Fruit fly (Drosophila melanogaster): ENCODE results near the gene Orct.

The Orct gene

dm6 chr3R:24303060-24303459 lies 27.0 kb downstream of the Orct start (continued):
- TF ChIP-seq pan (optimal IDR thresholded peaks at IDR 0.05) = no peak
- peak in 1 of 2 experiments; percentile 54 for TF ChIP-seq pan (GFP tag; optimal IDR thresholded peaks at IDR 0.05 in 1 of 2, IDR thresholded peaks at IDR 0.05 in 1 of 2)
- no peak for TF ChIP-seq sug (tag; optimal IDR thresholded peaks at IDR 0.05)
- no peak for TF ChIP-seq ci (GFP tag; IDR thresholded peaks at IDR 0.05)
- no peak for TF ChIP-seq slp2 (GFP tag; optimal IDR thresholded peaks at IDR 0.05)
- TF ChIP-seq Hr39 (optimal IDR thresholded peaks at IDR 0.05) = no peak
- TF ChIP-seq CG7839 (tag; optimal IDR thresholded peaks at IDR 0.05) = no peak
- TF ChIP-seq Ada2b (GFP tag; IDR thresholded peaks at IDR 0.05) = peak; percentile 45
- TF ChIP-seq CG12744 (GFP tag; optimal IDR thresholded peaks at IDR 0.05) = no peak
- no peak for TF ChIP-seq prd (optimal IDR thresholded peaks at IDR 0.05)
- peak; percentile 30; the same call in 1 of the 3 replicates for TF ChIP-seq prd (GFP tag; IDR thresholded peaks at IDR 0.05)
- TF ChIP-seq E2f1 (GFP tag; IDR thresholded peaks at IDR 0.05) = peak; percentile 16; the same call in 1 of the 2 replicates
- no peak for TF ChIP-seq CG18262 (tag; optimal IDR thresholded peaks at IDR 0.05)
- TF ChIP-seq bbx (GFP tag; IDR thresholded peaks at IDR 0.05; ENCODE audit: partially characterized antibody) = no peak
- peak; percentile 0 for TF ChIP-seq CG30431 (GFP tag; optimal IDR thresholded peaks at IDR 0.05)
- peak; percentile 37 for TF ChIP-seq Med (GFP tag)
- TF ChIP-seq CG7357 (GFP tag; IDR thresholded peaks at IDR 0.05) = peak; percentile 31; the same call in 1 of the 3 replicates
- peak; percentile 30 for TF ChIP-seq CG2120 (GFP tag; optimal IDR thresholded peaks at IDR 0.05)

DNA sequence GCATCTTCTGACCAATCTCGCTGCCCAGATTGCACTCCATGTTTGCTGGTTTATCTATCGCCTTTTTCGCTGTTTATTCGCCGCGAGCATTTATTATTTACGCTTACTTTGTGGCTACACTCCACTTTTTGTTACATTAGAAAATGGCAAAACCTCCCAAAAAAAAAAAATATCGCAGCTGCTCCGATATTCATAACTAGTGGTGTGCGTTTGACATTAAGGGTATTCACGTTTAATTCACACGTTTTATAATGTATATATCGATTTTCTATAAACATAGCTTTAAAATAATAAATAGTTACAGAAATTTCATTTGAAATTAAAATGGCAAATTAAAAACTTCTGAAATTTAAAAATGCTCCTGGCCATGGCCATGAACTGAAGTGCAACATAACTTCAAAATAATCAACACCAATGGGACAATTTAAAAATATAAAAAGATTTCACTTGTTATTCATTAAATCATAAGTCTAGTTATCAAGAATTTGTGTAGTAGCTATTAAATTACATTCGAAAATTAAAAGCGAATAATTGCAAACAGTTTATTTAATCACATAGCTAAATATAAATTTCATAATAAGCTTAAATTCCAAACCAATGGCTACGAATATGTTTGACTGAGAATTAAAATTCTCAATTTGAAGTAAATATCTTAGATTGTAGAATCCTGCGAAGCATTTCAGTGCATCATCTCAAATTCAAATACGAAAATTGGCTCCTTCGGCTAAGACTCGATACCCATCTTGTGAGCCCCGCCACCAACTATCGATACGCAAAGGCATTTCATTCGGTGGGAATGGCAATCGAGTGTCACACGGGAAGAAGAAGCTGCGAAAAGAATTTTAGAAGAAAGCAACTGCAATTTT lies 42.4 kb downstream of the Orct start, which contains the start of the genes Nab2 and BRWD3:
Gene Nab2 (minus strand): TSS at position 203 of the 866 bp plus-strand sequence.
Gene BRWD3 (plus strand): TSS at position 784 of the 866 bp plus-strand sequence.
- peak; percentile 34 for TF ChIP-seq CG15514 (GFP tag; optimal IDR thresholded peaks at IDR 0.05)
- no peak for TF ChIP-seq crc (GFP tag; optimal IDR thresholded peaks at IDR 0.05)
- TF ChIP-seq bcd (GFP tag; optimal IDR thresholded peaks at IDR 0.05) = peak; percentile 22
- no peak for TF ChIP-seq dmrt99B (tag; optimal IDR thresholded peaks at IDR 0.05)
- peak in 1 of 2 experiments; percentile 6 for TF ChIP-seq chif (GFP tag; optimal IDR thresholded peaks at IDR 0.05)
- TF ChIP-seq CG1792 (GFP tag; optimal IDR thresholded peaks at IDR 0.05) = no peak
- TF ChIP-seq ci (GFP tag; IDR thresholded peaks at IDR 0.05) = peak; percentile 55; the same call in 1 of the 3 replicates
- TF ChIP-seq fd64A (GFP tag; optimal IDR thresholded peaks at IDR 0.05) = no peak
- no peak for TF ChIP-seq scrt (GFP tag; optimal IDR thresholded peaks at IDR 0.05)
- no peak for TF ChIP-seq CG8388 (GFP tag; optimal IDR thresholded peaks at IDR 0.05)
- no peak for TF ChIP-seq dan (GFP tag; IDR thresholded peaks at IDR 0.05)
- TF ChIP-seq CG30403 (GFP tag; optimal IDR thresholded peaks at IDR 0.05) = peak; percentile 73
- no peak for TF ChIP-seq CG10147 (GFP tag; optimal IDR thresholded peaks at IDR 0.05)
- peak; percentile 47; the same call in 1 of the 2 replicates for TF ChIP-seq Xrp1 (GFP tag; IDR thresholded peaks at IDR 0.05)
- TF ChIP-seq Aef1 (GFP tag; IDR thresholded peaks at IDR 0.05) = peak; percentile 24; the same call in 1 of the 3 replicates
- no peak for TF ChIP-seq CG17359 (tag; optimal IDR thresholded peaks at IDR 0.05)
- TF ChIP-seq Lpt (GFP tag; optimal IDR thresholded peaks at IDR 0.05) = no peak
- TF ChIP-seq CG12744 (GFP tag; optimal IDR thresholded peaks at IDR 0.05) = peak; percentile 7
- no peak for TF ChIP-seq Hand (GFP tag; optimal IDR thresholded peaks at IDR 0.05)
- TF ChIP-seq CG11247 (GFP tag; IDR thresholded peaks at IDR 0.05) = peak; percentile 34; the same call in 1 of the 2 replicates
- TF ChIP-seq sens-2 (GFP tag; IDR thresholded peaks at IDR 0.05) = peak; percentile 20; the same call in 1 of the 2 replicates
- TF ChIP-seq CG12299 (tag; optimal IDR thresholded peaks at IDR 0.05) = no peak
- TF ChIP-seq unpg (GFP tag; optimal IDR thresholded peaks at IDR 0.05) = no peak
- TF ChIP-seq eyg (GFP tag; optimal IDR thresholded peaks at IDR 0.05) = no peak
- TF ChIP-seq sens (GFP tag) = peak; percentile 84
- peak; percentile 57 for TF ChIP-seq vnd (GFP tag; IDR thresholded peaks at IDR 0.05; ENCODE audit: partially characterized antibody)
- TF ChIP-seq CG18599 (GFP tag; optimal IDR thresholded peaks at IDR 0.05) = no peak
- no peak for TF ChIP-seq CG3163 (GFP tag; optimal IDR thresholded peaks at IDR 0.05)
- TF ChIP-seq jing (GFP tag; optimal IDR thresholded peaks at IDR 0.05) = no peak
- TF ChIP-seq CG4707 (GFP tag; optimal IDR thresholded peaks at IDR 0.05) = no peak
- no peak for TF ChIP-seq Side (GFP tag; optimal IDR thresholded peaks at IDR 0.05)
- no peak for TF ChIP-seq jigr1 (GFP tag; IDR thresholded peaks at IDR 0.05)
- peak; percentile 75 for TF ChIP-seq Rfx (GFP tag; IDR thresholded peaks at IDR 0.05)
